Worm (Caenorhabditis elegans) whole organism, young adult: ENCODE measurements around the gene mex-1.

Source experiments
- B0035.1 ChIP-seq: sonication (generic microtip); optimal IDR thresholded peaks from 2 replicates; lab custom pipeline; 2016; ENCODE audit warnings: missing genetic modification characterization, mild to moderate bottlenecking, missing compliant biosample characterization, missing genotype, missing genetic modification reagents
- B0261.1 ChIP-seq: sonication (generic microtip); optimal IDR thresholded peaks from 2 replicates; lab custom pipeline; 2016; ENCODE audit warnings: mild to moderate bottlenecking, missing genetic modification characterization, moderate library complexity, missing compliant biosample characterization
- F10E7.11 ChIP-seq: sonication (generic microtip); optimal IDR thresholded peaks from 2 replicates; lab custom pipeline; 2017; ENCODE audit warnings: mild to moderate bottlenecking, missing genetic modification characterization, moderate library complexity, missing compliant biosample characterization
- F23B12.7 ChIP-seq: sonication (generic microtip); optimal IDR thresholded peaks from 2 replicates; lab custom pipeline; 2017; ENCODE audit warnings: missing genetic modification characterization, mild to moderate bottlenecking, missing compliant biosample characterization, antibody characterized with exemption, moderate library complexity; ENCODE audit not compliant: insufficient read depth
- F33H1.4 ChIP-seq: fragments of 200-800 bp; sonication (Bioruptor generic); IDR thresholded peaks from 2 replicates; pipeline ENCODE4 v1.3.6; 2022; ENCODE audit warnings: missing genetic modification reagents, missing genetic modification characterization, missing compliant biosample characterization
- F49E8.2 ChIP-seq: sonication (generic microtip); optimal IDR thresholded peaks from 3 replicates; lab custom pipeline; 2017; ENCODE audit warnings: missing genetic modification characterization, mild to moderate bottlenecking, missing compliant biosample characterization, antibody characterized with exemption, moderate library complexity; ENCODE audit not compliant: insufficient read depth
- F52B5.7 ChIP-seq: sonication (generic microtip); optimal IDR thresholded peaks from 2 replicates; lab custom pipeline; 2016; ENCODE audit warnings: mild to moderate bottlenecking, missing genetic modification characterization, missing compliant biosample characterization
- F55B11.4 ChIP-seq: sonication (generic microtip); optimal IDR thresholded peaks from 2 replicates; lab custom pipeline; 2016; ENCODE audit warnings: missing compliant biosample characterization, missing genetic modification characterization, borderline replicate concordance; ENCODE audit not compliant: insufficient read depth
- F57A8.1 ChIP-seq: fragments of 200-800 bp; sonication (Bioruptor generic); optimal IDR thresholded peaks from 2 replicates; lab custom pipeline; 2018; ENCODE audit warnings: mild to moderate bottlenecking, missing genetic modification characterization, moderate library complexity, missing compliant biosample characterization
- K11D2.4 ChIP-seq: fragments of 200-800 bp; sonication (Bioruptor generic); IDR thresholded peaks from 2 replicates; pipeline ENCODE4 v1.3.6; 2022; ENCODE audit warnings: missing genetic modification reagents, missing genetic modification characterization, missing compliant biosample characterization
- T26A5.8 ChIP-seq: sonication (generic microtip); optimal IDR thresholded peaks from 2 replicates; lab custom pipeline; 2016; ENCODE audit warnings: missing genetic modification characterization, missing compliant biosample characterization
- Y53F4B.3 ChIP-seq: fragments of 200-800 bp; sonication (Bioruptor generic); IDR thresholded peaks from 2 replicates; pipeline ENCODE4 v1.3.6; 2022; ENCODE audit warnings: missing genetic modification reagents, missing genetic modification characterization, missing compliant biosample characterization
- Y53G8AR.9 ChIP-seq: fragments of 200-800 bp; sonication (Bioruptor generic); conservative IDR thresholded peaks from 2 replicates; pipeline ENCODE4 v1.3.6; 2022; ENCODE audit warnings: missing genetic modification reagents, missing genetic modification characterization, missing compliant biosample characterization
- akir-1 ChIP-seq: fragments of 200-800 bp; sonication (Bioruptor generic); optimal IDR thresholded peaks from 2 replicates; lab custom pipeline; 2018; ENCODE audit warnings: mild to moderate bottlenecking, missing genetic modification characterization, moderate library complexity, missing compliant biosample characterization
- ama-1 ChIP-seq, 3 experiments: fragments of 150-350 bp in 1 of 3; sonication (generic microtip) in 2 of 3; optimal IDR thresholded peaks; 2 replicates each; lab custom pipeline; 2014 to 2018; ENCODE audit warnings: missing biosample characterization in 2 of 3, missing genetic modification characterization in 2 of 3, missing genetic modification reagents in 2 of 3
- atf-7 ChIP-seq: sonication (generic microtip); optimal IDR thresholded peaks from 2 replicates; lab custom pipeline; 2017; ENCODE audit warnings: mild to moderate bottlenecking, missing genetic modification characterization, missing compliant biosample characterization
- attf-6 ChIP-seq: fragments of 200-800 bp; sonication (Bioruptor generic); IDR thresholded peaks from 2 replicates; pipeline ENCODE4 v1.3.6; 2022; ENCODE audit warnings: missing genetic modification reagents, missing genetic modification characterization, missing compliant biosample characterization
- bed-2 ChIP-seq: fragments of 200-800 bp; sonication (Bioruptor generic); IDR thresholded peaks from 2 replicates; pipeline ENCODE4 v1.3.6; 2022; ENCODE audit warnings: missing genetic modification reagents, missing genetic modification characterization, missing compliant biosample characterization
- ccch-3 ChIP-seq: fragments of 200-800 bp; sonication (Bioruptor generic); optimal IDR thresholded peaks from 2 replicates; lab custom pipeline; 2018; ENCODE audit warnings: mild to moderate bottlenecking, missing genetic modification characterization, missing compliant biosample characterization
- ceh-27 ChIP-seq: fragments of 200-800 bp; sonication (Bioruptor generic); optimal IDR thresholded peaks from 2 replicates; lab custom pipeline; 2018; ENCODE audit warnings: mild to moderate bottlenecking, missing genetic modification characterization, moderate library complexity, missing compliant biosample characterization
- ceh-79 ChIP-seq: sonication (generic microtip); optimal IDR thresholded peaks from 2 replicates; lab custom pipeline; 2017; ENCODE audit warnings: mild to moderate bottlenecking, missing genetic modification characterization, missing compliant biosample characterization
- egl-18 ChIP-seq: fragments of 200-800 bp; sonication (Bioruptor generic); IDR thresholded peaks from 2 replicates; pipeline ENCODE4 v1.3.6; 2022; ENCODE audit warnings: missing genetic modification reagents, missing genetic modification characterization, missing compliant biosample characterization
- ets-4 ChIP-seq: fragments of 200-800 bp; sonication (Bioruptor generic); optimal IDR thresholded peaks from 2 replicates; lab custom pipeline; 2018; ENCODE audit warnings: mild to moderate bottlenecking, missing genetic modification characterization, missing compliant biosample characterization
- hlh-26 ChIP-seq: fragments of 200-800 bp; sonication (Bioruptor generic); conservative IDR thresholded peaks from 2 replicates; pipeline ENCODE4 v1.3.6; 2022; ENCODE audit warnings: missing genetic modification reagents, missing genetic modification characterization, missing compliant biosample characterization
- hmg-1.2 ChIP-seq: fragments of 200-800 bp; sonication (Bioruptor generic); IDR thresholded peaks from 2 replicates; pipeline ENCODE4 v1.3.6; 2022; ENCODE audit warnings: missing genetic modification reagents, missing genetic modification characterization, missing compliant biosample characterization
- hmg-20 ChIP-seq: fragments of 200-800 bp; sonication (Bioruptor generic); IDR thresholded peaks from 2 replicates; pipeline ENCODE4 v1.3.6; 2022; ENCODE audit warnings: missing genetic modification reagents, missing genetic modification characterization, missing compliant biosample characterization
- lag-1 ChIP-seq: fragments of 200-800 bp; sonication (Bioruptor generic); IDR thresholded peaks from 2 replicates; pipeline ENCODE4 v1.3.6; 2022; ENCODE audit warnings: missing genetic modification reagents, missing genetic modification characterization, missing compliant biosample characterization
- lsy-27 ChIP-seq: sonication (generic microtip); optimal IDR thresholded peaks from 2 replicates; lab custom pipeline; 2017; ENCODE audit warnings: missing genetic modification characterization, mild to moderate bottlenecking, missing compliant biosample characterization, antibody characterized with exemption, missing genotype, borderline replicate concordance; ENCODE audit not compliant: insufficient read depth
- madf-10 ChIP-seq: sonication (generic microtip); optimal IDR thresholded peaks from 2 replicates; lab custom pipeline; 2016; ENCODE audit warnings: mild to moderate bottlenecking, missing genetic modification characterization, missing compliant biosample characterization
- madf-3 ChIP-seq: fragments of 200-800 bp; sonication (Bioruptor generic); IDR thresholded peaks from 2 replicates; pipeline ENCODE4 v1.3.6; 2022; ENCODE audit warnings: missing genetic modification reagents, missing genetic modification characterization, missing compliant biosample characterization
- mel-28 ChIP-seq: sonication (generic microtip); optimal IDR thresholded peaks from 2 replicates; lab custom pipeline; 2016; ENCODE audit warnings: borderline replicate concordance, mild to moderate bottlenecking, missing genetic modification characterization, missing compliant biosample characterization
- mxl-1 ChIP-seq: sonication (generic microtip); optimal IDR thresholded peaks from 2 replicates; lab custom pipeline; 2016; ENCODE audit warnings: missing genetic modification characterization, missing compliant biosample characterization
- repo-1 ChIP-seq: sonication (generic microtip); optimal IDR thresholded peaks from 2 replicates; lab custom pipeline; 2017; ENCODE audit warnings: mild to moderate bottlenecking, missing genetic modification characterization, missing compliant biosample characterization
- sea-2 ChIP-seq: fragments of 200-800 bp; sonication (Bioruptor generic); IDR thresholded peaks from 2 replicates; pipeline ENCODE4 v1.3.6; 2022; ENCODE audit warnings: missing genetic modification characterization, missing compliant biosample characterization
- snpc-1.3 ChIP-seq: sonication (generic microtip); optimal IDR thresholded peaks from 2 replicates; lab custom pipeline; 2017; ENCODE audit warnings: missing genetic modification characterization, mild to moderate bottlenecking, missing compliant biosample characterization, antibody characterized with exemption, moderate library complexity, missing genotype, missing genetic modification reagents; ENCODE audit not compliant: insufficient read depth
- snpc-3.4 ChIP-seq: sonication (generic microtip); optimal IDR thresholded peaks from 2 replicates; lab custom pipeline; 2017; ENCODE audit warnings: missing genetic modification characterization, mild to moderate bottlenecking, missing compliant biosample characterization, antibody characterized with exemption, moderate library complexity, missing genotype, missing genetic modification reagents
- snpc-4 ChIP-seq, 5 experiments: fragments of 150-350 bp in 1 of 5; sonication (generic microtip) in 4 of 5; optimal IDR thresholded peaks; 2 replicates each; lab custom pipeline; 2014 to 2018; ENCODE audit warnings: missing genetic modification characterization in 5 of 5, missing biosample characterization in 3 of 5, antibody characterized with exemption in 2 of 5, mild to moderate bottlenecking in 2 of 5, missing compliant biosample characterization in 2 of 5, missing genotype in 2 of 5, moderate library complexity in 2 of 5, missing genetic modification reagents in 1 of 5
- somi-1 ChIP-seq: fragments of 200-800 bp; sonication (Bioruptor generic); optimal IDR thresholded peaks from 2 replicates; lab custom pipeline; 2018; ENCODE audit warnings: mild to moderate bottlenecking, missing genetic modification characterization, missing compliant biosample characterization
- tbp1 ChIP-seq: fragments of 200-800 bp; sonication (Bioruptor generic); optimal IDR thresholded peaks from 2 replicates; lab custom pipeline; 2018; ENCODE audit warnings: mild to moderate bottlenecking, missing genetic modification characterization, missing compliant biosample characterization
- unc-130 ChIP-seq: sonication (generic microtip); optimal IDR thresholded peaks from 2 replicates; lab custom pipeline; 2016; ENCODE audit warnings: missing genetic modification reagents, missing genetic modification characterization, missing compliant biosample characterization
- zfh-2 ChIP-seq: fragments of 200-800 bp; sonication (Bioruptor generic); conservative IDR thresholded peaks from 2 replicates; pipeline ENCODE4 v1.3.6; 2022; ENCODE audit warnings: missing genetic modification reagents, missing genetic modification characterization, missing compliant biosample characterization
- ztf-22 ChIP-seq: fragments of 200-800 bp; sonication (Bioruptor generic); optimal IDR thresholded peaks from 2 replicates; lab custom pipeline; 2018; ENCODE audit warnings: mild to moderate bottlenecking, missing genetic modification characterization, moderate library complexity, missing compliant biosample characterization
- ztf-28 ChIP-seq: fragments of 200-800 bp; sonication (Bioruptor generic); IDR thresholded peaks from 2 replicates; pipeline ENCODE4 v1.3.6; 2022; ENCODE audit warnings: missing genetic modification reagents, missing genetic modification characterization, missing compliant biosample characterization

The mex-1 gene

ce11 chrII:11966602-11967001 lies 1.8 kb upstream of the mex-1 start, which contains the start of gene rab-7 (continued):
- TF ChIP-seq hmg-1.2 (GFP tag; lab: Robert Waterston, UW) = no peak; the same call in 1 of the 2 replicates
- TF ChIP-seq hlh-26 (GFP tag; lab: Robert Waterston, UW) = no peak
- TF ChIP-seq B0035.1 (tag; lab: Kevin White, UChicago) = no peak
- TF ChIP-seq mel-28 (tag; lab: Kevin White, UChicago) = no peak
- no peak for TF ChIP-seq K11D2.4
- TF ChIP-seq zfh-2 = no peak
- TF ChIP-seq atf-7 = peak; percentile 63
- no peak for TF ChIP-seq F52B5.7 (tag; lab: Kevin White, UChicago)
- 0 out of 2 replicates have a peak, but pooled peaks have one; percentile 15 for TF ChIP-seq F33H1.4
- TF ChIP-seq snpc-4 (GFP tag; optimal IDR thresholded peaks at IDR 0.05; lab: Kevin White, UChicago) = no peak
- TF ChIP-seq snpc-4 (tag; optimal IDR thresholded peaks at IDR 0.05; lab: Kevin White, UChicago) = no peak
- TF ChIP-seq attf-6 = 0 out of 2 replicates have a peak, but pooled peaks have one; percentile 10
- no peak for TF ChIP-seq F57A8.1 (GFP tag; lab: Kevin White, UChicago)
- TF ChIP-seq ets-4 (GFP tag; lab: Kevin White, UChicago) = no peak
- peak; percentile 39 for TF ChIP-seq ztf-22 (GFP tag; lab: Kevin White, UChicago)
- TF ChIP-seq repo-1 (tag; lab: Kevin White, UChicago) = peak; percentile 51
- no peak for TF ChIP-seq lsy-27
- TF ChIP-seq Y53G8AR.9 (GFP tag; lab: Robert Waterston, UW) = peak; percentile 42; the same call in 1 of the 2 replicates
- no peak for TF ChIP-seq ceh-79 (tag; lab: Kevin White, UChicago)
- TF ChIP-seq somi-1 = no peak
- TF ChIP-seq ama-1 (optimal IDR thresholded peaks at IDR 0.05; lab: Kevin White, UChicago) = peak; percentile 66
- TF ChIP-seq ama-1 (GFP tag; optimal IDR thresholded peaks at IDR 0.05; lab: Kevin White, UChicago) = no peak

- TF ChIP-seq sea-2 (GFP tag; lab: Robert Waterston, UW) (no peak), attf-6 (no peak), snpc-3.4 (tag; lab: Kevin White, UChicago) (no peak), snpc-4 (GFP tag; optimal IDR thresholded peaks at IDR 0.05; lab: Kevin White, UChicago) (no peak), snpc-4 (tag; optimal IDR thresholded peaks at IDR 0.05; lab: Kevin White, UChicago) (peak; percentile 52 to 74 (median 67)), F10E7.11 (tag; lab: Kevin White, UChicago) (no peak), egl-18 (GFP tag; lab: Robert Waterston, UW) (0 out of 2 replicates have a peak, but pooled peaks have one; percentile 51), F57A8.1 (GFP tag; lab: Kevin White, UChicago) (no peak), F49E8.2 (peak; percentile 63), lag-1 (GFP tag; lab: Robert Waterston, UW) (no peak), ceh-79 (tag; lab: Kevin White, UChicago) (no peak), T26A5.8 (tag; lab: Kevin White, UChicago) (no peak), lsy-27 (no peak), madf-10 (tag; lab: Kevin White, UChicago) (peak; percentile 91), hmg-20 (GFP tag; lab: Robert Waterston, UW) (no peak), ceh-27 (GFP tag; lab: Kevin White, UChicago) (peak; percentile 96), F33H1.4 (peak; percentile 73), tbp1 (GFP tag; lab: Kevin White, UChicago) (peak; percentile 73), snpc-1.3 (no peak), Y53F4B.3 (peak; percentile 55; the same call in 1 of the 2 replicates), unc-130 (peak; percentile 20), F55B11.4 (tag; lab: Kevin White, UChicago) (no peak), ztf-28 (peak; percentile 93), somi-1 (peak; percentile 84), B0261.1 (tag; lab: Kevin White, UChicago) (peak; percentile 31), bed-2 (GFP tag; lab: Robert Waterston, UW) (peak; percentile 54; the same call in 1 of the 2 replicates), akir-1 (GFP tag; lab: Kevin White, UChicago) (peak; percentile 14), madf-3 (peak; percentile 100), F23B12.7 (peak; percentile 94), mxl-1 (no peak), ccch-3 (GFP tag; lab: Kevin White, UChicago) (no peak)
Measured at ce11 chrII:11967507-11968127, 820 bp upstream of the mex-1 start, which contains the start of gene W03C9.5. TSS of gene W03C9.5 (minus strand) at chrII:11967544.
